Worm (Caenorhabditis elegans): ENCODE data around the gene F41C3.8.

The F41C3.8 gene

ce11 chrII:4741527-4742187 is 25.8 kb downstream of the F41C3.8 start, which contains the start of gene acs-11:
Gene acs-11 (plus strand): TSS chrII:4742137.
- no peak for TF ChIP-seq T23F11.4 (GFP tag; optimal IDR thresholded peaks at IDR 0.05)
- TF ChIP-seq ahr-1 (tag; optimal IDR thresholded peaks at IDR 0.05): no peak
- TF ChIP-seq ceh-9 (tag; optimal IDR thresholded peaks at IDR 0.05): no peak
- TF ChIP-seq npax-4 (tag; optimal IDR thresholded peaks at IDR 0.05): no peak
- TF ChIP-seq ceh-2 (tag; optimal IDR thresholded peaks at IDR 0.05): no peak
- no peak for TF ChIP-seq ama-1 (optimal IDR thresholded peaks at IDR 0.05)

- TF ChIP-seq madf-2 (tag; optimal IDR thresholded peaks at IDR 0.05): no peak
- TF ChIP-seq ahr-1 (tag; optimal IDR thresholded peaks at IDR 0.05): no peak
- no peak for TF ChIP-seq ceh-18 (tag; optimal IDR thresholded peaks at IDR 0.05)
- TF ChIP-seq pros-1 (tag; optimal IDR thresholded peaks at IDR 0.05): no peak
- TF ChIP-seq ceh-14 (tag; optimal IDR thresholded peaks at IDR 0.05): no peak
- no peak for TF ChIP-seq C38D4.7 (GFP tag; optimal IDR thresholded peaks at IDR 0.05)
- TF ChIP-seq T23F11.4 (GFP tag; optimal IDR thresholded peaks at IDR 0.05): no peak
- no peak for TF ChIP-seq hlh-6 (tag; optimal IDR thresholded peaks at IDR 0.05)
- no peak for TF ChIP-seq ceh-34 (tag; optimal IDR thresholded peaks at IDR 0.05)
- TF ChIP-seq ceh-24 (tag; optimal IDR thresholded peaks at IDR 0.05): no peak
- TF ChIP-seq syd-9 (tag; optimal IDR thresholded peaks at IDR 0.05): no peak
- TF ChIP-seq ztf-16 (tag; optimal IDR thresholded peaks at IDR 0.05): no peak
These were observed 29.4 kb downstream of the F41C3.8 start for ce11 chrII:4745281-4745680.

ce11 chrII:4747063-4747462 is 31.2 kb downstream of the F41C3.8 start:
- TF ChIP-seq hlh-30 (tag; optimal IDR thresholded peaks at IDR 0.05; ENCODE audit: insufficient read depth): peak; percentile 22
- TF ChIP-seq ref-2 (tag; optimal IDR thresholded peaks at IDR 0.05): no peak
- TF ChIP-seq ceh-18 (tag; optimal IDR thresholded peaks at IDR 0.05): no peak

ce11 chrII:4747697-4748096 is 31.9 kb downstream of the F41C3.8 start:
- TF ChIP-seq elt-2 (tag; optimal IDR thresholded peaks at IDR 0.05): no peak

- TF ChIP-seq gmeb-2 (tag; optimal IDR thresholded peaks at IDR 0.05) (no peak), ceh-45 (GFP tag; IDR thresholded peaks at IDR 0.05) (no peak), ets-4 (tag; optimal IDR thresholded peaks at IDR 0.05) (no peak), dve-1 (tag; optimal IDR thresholded peaks at IDR 0.05) (no peak), K09A11.1 (tag; optimal IDR thresholded peaks at IDR 0.05; ENCODE audit: insufficient read depth) (no peak), ceh-31 (tag; optimal IDR thresholded peaks at IDR 0.05) (no peak), pat-9 (tag; optimal IDR thresholded peaks at IDR 0.05) (no peak), C38D4.7 (GFP tag; optimal IDR thresholded peaks at IDR 0.05) (no peak), nhr-232 (tag; optimal IDR thresholded peaks at IDR 0.05) (no peak), mec-3 (tag; optimal IDR thresholded peaks at IDR 0.05; ENCODE audit: borderline replicate concordance) (no peak), fax-1 (tag; optimal IDR thresholded peaks at IDR 0.05) (no peak), ceh-6 (GFP tag; optimal IDR thresholded peaks at IDR 0.05) (no peak)
These were observed 32.5 kb downstream of the F41C3.8 start for ce11 chrII:4748374-4748773.

ce11 chrII:4749581-4749980 is 33.7 kb downstream of the F41C3.8 start, which contains the start of gene F41C3.2:
Gene F41C3.2 (plus strand): TSS chrII:4749968.
- TF ChIP-seq nfya-1 (tag; optimal IDR thresholded peaks at IDR 0.05) (no peak), ref-2 (tag; optimal IDR thresholded peaks at IDR 0.05) (no peak), pha-4 (tag; optimal IDR thresholded peaks at IDR 0.05) (no peak), ceh-31 (tag; optimal IDR thresholded peaks at IDR 0.05) (no peak), unc-86 (tag; optimal IDR thresholded peaks at IDR 0.05) (no peak), sdc-2 (tag; optimal IDR thresholded peaks at IDR 0.05) (no peak), ceh-19 (GFP tag; optimal IDR thresholded peaks at IDR 0.05) (no peak), pax-1 (tag; optimal IDR thresholded peaks at IDR 0.05) (no peak), ceh-34 (tag; optimal IDR thresholded peaks at IDR 0.05) (no peak), ttx-3 (tag; optimal IDR thresholded peaks at IDR 0.05) (no peak), ceh-22 (tag; optimal IDR thresholded peaks at IDR 0.05) (no peak), eyg-1 (tag; optimal IDR thresholded peaks at IDR 0.05) (no peak), tbx-2 (tag; optimal IDR thresholded peaks at IDR 0.05) (no peak), sox-4 (tag; optimal IDR thresholded peaks at IDR 0.05) (no peak), ahr-1 (tag; optimal IDR thresholded peaks at IDR 0.05) (no peak), tbx-7 (tag; optimal IDR thresholded peaks at IDR 0.05) (no peak), ceh-30 (tag; optimal IDR thresholded peaks at IDR 0.05) (no peak), ceh-2 (tag; optimal IDR thresholded peaks at IDR 0.05) (no peak)

All from whole organism, late embryonic.